Fruit fly (Drosophila melanogaster): ENCODE measurements around the gene Sap-r.
A peak's percentile ranks its signal among the peaks of the same experiment; 100 is the strongest.

dm6 chr3R:30909840-30910239 is 21.0 kb upstream of the Sap-r start:
- TF ChIP-seq z (GFP tag; IDR thresholded peaks at IDR 0.05), result no peak
- no peak for TF ChIP-seq insv (GFP tag; optimal IDR thresholded peaks at IDR 0.05)
- no peak for TF ChIP-seq CG11093 (GFP tag; IDR thresholded peaks at IDR 0.05)
- TF ChIP-seq ab (GFP tag; optimal IDR thresholded peaks at IDR 0.05), result no peak
- no peak for TF ChIP-seq pho (GFP tag; optimal IDR thresholded peaks at IDR 0.05)
- peak; percentile 4 for TF ChIP-seq CG9727 (GFP tag; optimal IDR thresholded peaks at IDR 0.05)
- TF ChIP-seq Fer1 (GFP tag; optimal IDR thresholded peaks at IDR 0.05), result no peak
- TF ChIP-seq CG10147 (GFP tag; optimal IDR thresholded peaks at IDR 0.05), result no peak
- no peak for TF ChIP-seq CG7839 (tag; optimal IDR thresholded peaks at IDR 0.05)
- no peak for TF ChIP-seq Ets97D (GFP tag; optimal IDR thresholded peaks at IDR 0.05)
- no peak for TF ChIP-seq org-1 (GFP tag; optimal IDR thresholded peaks at IDR 0.05)
- TF ChIP-seq Nf-YC (tag; optimal IDR thresholded peaks at IDR 0.05), result no peak
